Worm (Caenorhabditis elegans) whole organism, L4/young adult: ENCODE data around the gene tsp-5.

Experiments
- W03F9.2 ChIP-seq: fragments of 150-350 bp; optimal IDR thresholded peaks from 2 replicates; lab custom pipeline; 2014; ENCODE audit warnings: missing biosample characterization, missing genetic modification characterization
- dao-5 ChIP-seq: sonication (generic microtip); optimal IDR thresholded peaks from 2 replicates; lab custom pipeline; 2016; ENCODE audit warnings: missing genotype, missing genetic modification characterization, moderate library complexity, missing compliant biosample characterization
- him-1 ChIP-seq: sonication (generic microtip); optimal IDR thresholded peaks from 2 replicates; lab custom pipeline; 2016; ENCODE audit warnings: missing genotype, missing genetic modification reagents, missing genetic modification characterization, missing compliant biosample characterization

tsp-5 gene

DNA sequence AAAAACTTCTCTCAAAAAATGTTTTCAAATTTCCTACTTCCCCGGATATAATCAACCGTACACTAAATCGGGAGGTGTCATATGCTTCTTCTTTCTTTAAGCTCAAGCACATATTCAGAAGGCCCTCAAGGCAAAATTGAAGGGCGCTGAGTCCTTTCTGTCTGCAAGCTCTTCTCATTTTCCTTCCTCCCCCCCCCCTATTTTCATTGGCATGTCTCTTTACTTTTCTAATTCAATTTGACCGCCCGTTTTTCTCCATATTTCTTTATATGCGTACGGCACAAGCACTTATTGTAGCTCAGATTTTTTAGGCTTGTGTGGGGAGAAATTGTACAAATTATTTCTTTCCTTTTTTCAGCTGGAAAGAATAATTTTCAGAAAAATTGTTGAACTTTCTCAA lies 36.0 kb downstream of the tsp-5 start:
- TF ChIP-seq dao-5 (tag; lab: Kevin White, UChicago) = no peak
- no peak for TF ChIP-seq him-1 (tag; lab: Kevin White, UChicago)
- no peak for TF ChIP-seq W03F9.2

- no peak for TF ChIP-seq him-1 (tag; lab: Kevin White, UChicago)
- TF ChIP-seq dao-5 (tag; lab: Kevin White, UChicago) = no peak
- TF ChIP-seq W03F9.2 = no peak
Observed at ce11 chrIV:13554350-13554749, 37.2 kb downstream of the tsp-5 start.

DNA sequence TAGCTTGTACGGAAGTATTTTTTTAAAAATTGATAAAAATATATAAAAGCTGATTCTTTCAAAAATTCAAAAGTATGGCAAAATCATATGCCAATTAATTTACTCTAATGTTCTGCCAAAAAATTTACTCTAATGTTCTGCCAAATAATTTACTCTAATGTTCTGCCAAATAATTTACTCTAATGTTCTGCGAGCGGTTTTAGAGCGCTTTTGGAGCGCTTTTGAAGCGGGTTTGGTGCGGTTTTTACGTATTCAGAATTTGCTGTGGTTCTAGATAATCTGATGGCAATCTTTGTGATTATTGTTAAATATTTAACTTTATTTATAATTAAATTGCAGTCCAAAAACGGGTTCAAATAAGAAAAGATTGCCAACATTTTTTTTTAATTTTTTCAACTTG lies 42.2 kb downstream of the tsp-5 start:
- TF ChIP-seq him-1 (tag; lab: Kevin White, UChicago) (no peak), W03F9.2 (no peak), dao-5 (tag; lab: Kevin White, UChicago) (no peak)

ce11 chrIV:13548188-13548587 lies 43.4 kb downstream of the tsp-5 start, which contains the start of gene F52G2.3:
TSS of gene F52G2.3 (minus strand) at chrIV:13548230.
- no peak for TF ChIP-seq dao-5 (tag; lab: Kevin White, UChicago)
- TF ChIP-seq W03F9.2 = no peak
- TF ChIP-seq him-1 (tag; lab: Kevin White, UChicago) = no peak
